Fruit fly (Drosophila melanogaster): ENCODE data around the gene yellow-k.
A peak's percentile ranks its signal among the peaks of the same experiment; 100 is the strongest.

Gene yellow-k

dm6 chr3L:15493886-15494598 is 26.4 kb upstream of the yellow-k start (continued):
- TF ChIP-seq CG3065 (GFP tag; optimal IDR thresholded peaks at IDR 0.05) (no peak), Asciz (GFP tag; optimal IDR thresholded peaks at IDR 0.05) (peak; percentile 37), CG18599 (GFP tag; optimal IDR thresholded peaks at IDR 0.05) (peak; percentile 44), Pdp1 (GFP tag; optimal IDR thresholded peaks at IDR 0.05) (peak in 1 of 2 experiments; percentile 0), pan (optimal IDR thresholded peaks at IDR 0.05) (no peak), pan (GFP tag; optimal IDR thresholded peaks at IDR 0.05 in 1 of 2, IDR thresholded peaks at IDR 0.05 in 1 of 2) (peak in 1 of 2 experiments; percentile 12), Sox100B (GFP tag; optimal IDR thresholded peaks at IDR 0.05) (peak; percentile 65), CG4730 (GFP tag; IDR thresholded peaks at IDR 0.05) (no peak), CG30403 (GFP tag; optimal IDR thresholded peaks at IDR 0.05) (peak; percentile 7), ap (GFP tag; IDR thresholded peaks at IDR 0.05) (0 out of 2 replicates have a peak, but pooled peaks have one; percentile 37), Dek (tag; optimal IDR thresholded peaks at IDR 0.05) (no peak), CG9932 (GFP tag; IDR thresholded peaks at IDR 0.05) (peak; percentile 37; the same call in 1 of the 2 replicates), h (optimal IDR thresholded peaks at IDR 0.05) (no peak), sisA (GFP tag; IDR thresholded peaks at IDR 0.05) (peak; percentile 43; the same call in 1 of the 2 replicates), Trl (optimal IDR thresholded peaks at IDR 0.05) (peak; percentile 75 to 85), Trl (GFP tag; optimal IDR thresholded peaks at IDR 0.05) (no peak), CG12659 (GFP tag; optimal IDR thresholded peaks at IDR 0.05) (peak; percentile 23), CG4360 (GFP tag; IDR thresholded peaks at IDR 0.05) (no peak), ranshi (GFP tag; IDR thresholded peaks at IDR 0.05) (0 out of 2 replicates have a peak, but pooled peaks have one; percentile 12), Dref (GFP tag; IDR thresholded peaks at IDR 0.05) (no peak), CG18764 (GFP tag; optimal IDR thresholded peaks at IDR 0.05) (peak; percentile 77), Ravus (GFP tag; IDR thresholded peaks at IDR 0.05) (no peak; the same call in 1 of the 2 replicates), CG1233 (GFP tag; optimal IDR thresholded peaks at IDR 0.05) (no peak), E2f1 (GFP tag; IDR thresholded peaks at IDR 0.05) (peak; percentile 34; the same call in 1 of the 2 replicates), hbn (GFP tag; IDR thresholded peaks at IDR 0.05; ENCODE audit: partially characterized antibody) (no peak), CG8924 (tag; optimal IDR thresholded peaks at IDR 0.05) (peak; percentile 35), CG8388 (GFP tag; optimal IDR thresholded peaks at IDR 0.05) (peak; percentile 21), schlank (tag; optimal IDR thresholded peaks at IDR 0.05) (no peak), CG12104 (GFP tag; optimal IDR thresholded peaks at IDR 0.05) (peak; percentile 16), al (GFP tag; IDR thresholded peaks at IDR 0.05) (0 out of 2 replicates have a peak, but pooled peaks have one; percentile 24), ERR (GFP tag; optimal IDR thresholded peaks at IDR 0.05) (no peak), CG7745 (tag; optimal IDR thresholded peaks at IDR 0.05) (no peak), pb (GFP tag; optimal IDR thresholded peaks at IDR 0.05) (no peak), CG6689 (GFP tag; IDR thresholded peaks at IDR 0.05) (0 out of 2 replicates have a peak, but pooled peaks have one; percentile 9), salm (tag; optimal IDR thresholded peaks at IDR 0.05) (no peak), CG31224 (GFP tag; IDR thresholded peaks at IDR 0.05) (no peak), D19A (tag; optimal IDR thresholded peaks at IDR 0.05) (peak; percentile 33), CG18476 (GFP tag; optimal IDR thresholded peaks at IDR 0.05) (peak; percentile 8), nmo (GFP tag; optimal IDR thresholded peaks at IDR 0.05) (peak; percentile 15), Camta (GFP tag; optimal IDR thresholded peaks at IDR 0.05) (no peak), maf-S (GFP tag; optimal IDR thresholded peaks at IDR 0.05) (no peak), CG15269 (tag; optimal IDR thresholded peaks at IDR 0.05) (peak; percentile 28), Doc2 (GFP tag; IDR thresholded peaks at IDR 0.05) (no peak), sug (tag; optimal IDR thresholded peaks at IDR 0.05) (peak; percentile 7), CG1603 (tag; optimal IDR thresholded peaks at IDR 0.05) (peak; percentile 16), CG13775 (GFP tag; optimal IDR thresholded peaks at IDR 0.05) (peak; percentile 14), run (tag; optimal IDR thresholded peaks at IDR 0.05) (no peak), CG11696 (GFP tag; IDR thresholded peaks at IDR 0.05) (peak; percentile 77), en (GFP tag; optimal IDR thresholded peaks at IDR 0.05) (no peak), CG13287 (GFP tag; IDR thresholded peaks at IDR 0.05; ENCODE audit: partially characterized antibody) (peak; percentile 21; the same call in 1 of the 2 replicates)

All from whole organism, embryonic.